Worm (Caenorhabditis elegans) whole organism, L4 larva: ENCODE measurements around the gene K02A2.5.

Source experiments
- F37D6.2 ChIP-seq: sonication (generic microtip); optimal IDR thresholded peaks from 2 replicates; lab custom pipeline; 2016; ENCODE audit warnings: mild to moderate bottlenecking, missing genetic modification characterization, missing compliant biosample characterization
- F44E2.7 ChIP-seq: fragments of 200-800 bp; sonication (Bioruptor generic); IDR thresholded peaks from 2 replicates; pipeline ENCODE4 v2.1.2; 2022; ENCODE audit warnings: missing genetic modification characterization, missing compliant biosample characterization
- T20F7.1 ChIP-seq: fragments of 200-800 bp; sonication (Bioruptor generic); optimal IDR thresholded peaks from 2 replicates; lab custom pipeline; 2018; ENCODE audit warnings: mild to moderate bottlenecking, missing genetic modification characterization, missing compliant biosample characterization
- Y5F2A.4 ChIP-seq: fragments of 200-800 bp; sonication (Bioruptor generic); optimal IDR thresholded peaks from 2 replicates; lab custom pipeline; 2018; ENCODE audit warnings: mild to moderate bottlenecking, missing genetic modification characterization, missing compliant biosample characterization
- aha-1 ChIP-seq: fragments of 150-350 bp; peaks from one replicate; lab custom pipeline; 2014; ENCODE audit warnings: missing biosample characterization, missing genetic modification characterization
- ama-1 ChIP-seq: fragments of 150-350 bp; optimal IDR thresholded peaks from 2 replicates; lab custom pipeline; 2014; ENCODE audit warnings: inconsistent platforms, mixed read lengths
- ceh-62 ChIP-seq: sonication (generic microtip); optimal IDR thresholded peaks from 2 replicates; lab custom pipeline; 2017; ENCODE audit warnings: missing biosample characterization, missing genetic modification characterization
- ctbp-1 ChIP-seq: fragments of 200-800 bp; sonication (Bioruptor generic); IDR thresholded peaks from 2 replicates; pipeline ENCODE4 v1.3.6; 2022; ENCODE audit warnings: missing genetic modification reagents, missing genetic modification characterization, missing compliant biosample characterization
- daf-12 ChIP-seq: fragments of 150-350 bp; optimal IDR thresholded peaks from 2 replicates; lab custom pipeline; 2014; ENCODE audit warnings: missing biosample characterization, missing genetic modification reagents, missing genetic modification characterization
- daf-16 ChIP-seq, 3 experiments: sonication (generic microtip); optimal IDR thresholded peaks; 2 replicates each; lab custom pipeline; 2016 to 2017; ENCODE audit warnings: missing genetic modification characterization in 3 of 3, missing genetic modification reagents in 3 of 3, mild to moderate bottlenecking in 2 of 3, missing compliant biosample characterization in 2 of 3, missing biosample characterization in 1 of 3, moderate library complexity in 1 of 3
- dmd-6 ChIP-seq: fragments of 200-800 bp; sonication (Bioruptor generic); IDR thresholded peaks from 2 replicates; pipeline ENCODE4 v1.3.6; 2022; ENCODE audit warnings: missing genetic modification reagents, missing genetic modification characterization, missing compliant biosample characterization
- duxl-1 ChIP-seq: sonication (generic microtip); optimal IDR thresholded peaks from 2 replicates; lab custom pipeline; 2016; ENCODE audit warnings: mild to moderate bottlenecking, missing genetic modification characterization, moderate library complexity, missing compliant biosample characterization; ENCODE audit not compliant: poor library complexity
- dve-1 ChIP-seq: sonication (generic microtip); optimal IDR thresholded peaks from 2 replicates; lab custom pipeline; 2017; ENCODE audit warnings: antibody characterized with exemption, mild to moderate bottlenecking, missing genetic modification characterization, missing compliant biosample characterization; ENCODE audit not compliant: insufficient read depth
- egl-27 ChIP-seq: sonication (generic microtip); optimal IDR thresholded peaks from 3 replicates; lab custom pipeline; 2017; ENCODE audit warnings: missing biosample characterization, missing genetic modification reagents, missing genetic modification characterization
- fkh-10 ChIP-seq: fragments of 150-350 bp; optimal IDR thresholded peaks from 2 replicates; lab custom pipeline; 2014; ENCODE audit warnings: missing biosample characterization, missing genetic modification reagents, missing genetic modification characterization
- gei-8 ChIP-seq: fragments of 200-800 bp; sonication (Bioruptor generic); optimal IDR thresholded peaks from 2 replicates; lab custom pipeline; 2018; ENCODE audit warnings: mild to moderate bottlenecking, missing genetic modification characterization, missing compliant biosample characterization
- hlh-11 ChIP-seq: fragments of 200-800 bp; sonication (Bioruptor generic); optimal IDR thresholded peaks from 2 replicates; lab custom pipeline; 2018; ENCODE audit warnings: mild to moderate bottlenecking, missing genetic modification characterization, missing compliant biosample characterization
- hlh-30 ChIP-seq: sonication (generic microtip); optimal IDR thresholded peaks from 2 replicates; lab custom pipeline; 2017; ENCODE audit warnings: antibody characterized with exemption, mild to moderate bottlenecking, missing genetic modification characterization, missing compliant biosample characterization; ENCODE audit not compliant: insufficient read depth
- madf-9 ChIP-seq: fragments of 200-800 bp; sonication (Bioruptor generic); conservative IDR thresholded peaks from 2 replicates; pipeline ENCODE4 v1.3.6; 2022; ENCODE audit warnings: missing genetic modification reagents, missing genetic modification characterization, missing compliant biosample characterization
- mdl-1 ChIP-seq, 2 experiments: fragments of 150-350 bp in 1 of 2; sonication (generic microtip) in 1 of 2; optimal IDR thresholded peaks; 2 replicates each; lab custom pipeline; 2014 to 2017; ENCODE audit warnings: missing biosample characterization in 2 of 2, missing genetic modification characterization in 2 of 2
- mxl-3 ChIP-seq: fragments of 200-800 bp; sonication (Bioruptor generic); optimal IDR thresholded peaks from 2 replicates; lab custom pipeline; 2018; ENCODE audit warnings: mild to moderate bottlenecking, missing genetic modification characterization, missing compliant biosample characterization
- nhr-10 ChIP-seq: fragments of 150-350 bp; optimal IDR thresholded peaks from 2 replicates; lab custom pipeline; 2014; ENCODE audit warnings: missing biosample characterization, missing genetic modification characterization
- nhr-28 ChIP-seq: fragments of 150-350 bp; optimal IDR thresholded peaks from 2 replicates; lab custom pipeline; 2014; ENCODE audit warnings: missing biosample characterization, missing genetic modification characterization
- rbr-2 ChIP-seq: sonication (generic microtip); optimal IDR thresholded peaks from 2 replicates; lab custom pipeline; 2016; ENCODE audit warnings: missing genotype, missing genetic modification characterization, missing compliant biosample characterization
- saeg-2 ChIP-seq: fragments of 200-800 bp; sonication (Bioruptor generic); IDR thresholded peaks from 2 replicates; pipeline ENCODE4 v1.3.6; 2022; ENCODE audit warnings: missing genetic modification reagents, missing genetic modification characterization, missing compliant biosample characterization
- set-16 ChIP-seq: fragments of 200-800 bp; sonication (Bioruptor generic); IDR thresholded peaks from 2 replicates; pipeline ENCODE4 v1.3.6; 2022; ENCODE audit warnings: missing genetic modification reagents, missing genetic modification characterization, missing compliant biosample characterization
- snpc-4 ChIP-seq: fragments of 150-350 bp; optimal IDR thresholded peaks from 2 replicates; lab custom pipeline; 2014; ENCODE audit warnings: missing biosample characterization, missing genetic modification characterization
- unc-62 ChIP-seq, 3 experiments: fragments of 150-350 bp in 1 of 3; sonication (generic microtip); optimal IDR thresholded peaks in 2 of 3; peaks in 1 of 3; 1 replicate in 1 of 3; 2 replicates in 2 of 3; lab custom pipeline; 2014 to 2017; ENCODE audit warnings: missing biosample characterization in 3 of 3, missing genetic modification characterization in 3 of 3, missing genetic modification reagents in 3 of 3, missing genotype in 1 of 3
- ztf-11 ChIP-seq: fragments of 150-350 bp; optimal IDR thresholded peaks from 2 replicates; lab custom pipeline; 2014; ENCODE audit warnings: missing biosample characterization, missing genetic modification characterization

The K02A2.5 gene

ce11 chrII:7390335-7390734 is 21.5 kb downstream of the K02A2.5 start:
- TF ChIP-seq hlh-11 (tag; lab: Kevin White, UChicago) (peak; percentile 35), daf-16 (GFP tag; optimal IDR thresholded peaks at IDR 0.05; lab: Kevin White, UChicago) (peak in 1 of 2 experiments; percentile 29), daf-16 (tag; optimal IDR thresholded peaks at IDR 0.05; lab: Kevin White, UChicago) (peak; percentile 13), ctbp-1 (GFP tag; lab: Robert Waterston, UW) (0 out of 2 replicates have a peak, but pooled peaks have one; percentile 44), rbr-2 (tag; lab: Kevin White, UChicago) (peak; percentile 27), gei-8 (GFP tag; lab: Kevin White, UChicago) (no peak), unc-62 (GFP tag; optimal IDR thresholded peaks at IDR 0.05 in 1 of 2; lab: Kevin White, UChicago) (peak in 1 of 2 experiments; percentile 57), unc-62 (tag; optimal IDR thresholded peaks at IDR 0.05; lab: Kevin White, UChicago) (no peak), egl-27 (tag; lab: Kevin White, UChicago) (no peak), mxl-3 (GFP tag; lab: Kevin White, UChicago) (peak; percentile 48), aha-1 (tag; lab: Kevin White, UChicago) (peak; percentile 45), Y5F2A.4 (GFP tag; lab: Kevin White, UChicago) (no peak), mdl-1 (tag; optimal IDR thresholded peaks at IDR 0.05; lab: Kevin White, UChicago) (peak in 1 of 2 experiments; percentile 60), ztf-11 (tag; lab: Kevin White, UChicago) (no peak)

ce11 chrII:7385442-7385841 is 26.4 kb downstream of the K02A2.5 start, which contains the start of gene sre-3:
TSS of gene sre-3 (plus strand) at chrII:7385742.
- TF ChIP-seq aha-1 (tag; lab: Kevin White, UChicago) (peak; percentile 1), duxl-1 (tag; lab: Kevin White, UChicago) (no peak)

- peak; percentile 71 for TF ChIP-seq dve-1 (tag; lab: Kevin White, UChicago)
- peak; percentile 58 for TF ChIP-seq hlh-11 (tag; lab: Kevin White, UChicago)
- TF ChIP-seq hlh-30 (tag; lab: Kevin White, UChicago), result peak; percentile 11
- no peak for TF ChIP-seq rbr-2 (tag; lab: Kevin White, UChicago)
- no peak for TF ChIP-seq nhr-10 (tag; lab: Kevin White, UChicago)
- no peak for TF ChIP-seq F37D6.2 (tag; lab: Kevin White, UChicago)
- no peak for TF ChIP-seq snpc-4 (tag; lab: Kevin White, UChicago)
- peak; percentile 15 for TF ChIP-seq nhr-28
- no peak for TF ChIP-seq saeg-2
- TF ChIP-seq dmd-6 (GFP tag; lab: Robert Waterston, UW), result peak; percentile 77
- no peak for TF ChIP-seq daf-16 (GFP tag; optimal IDR thresholded peaks at IDR 0.05; lab: Kevin White, UChicago)
- TF ChIP-seq daf-16 (tag; optimal IDR thresholded peaks at IDR 0.05; lab: Kevin White, UChicago), result peak; percentile 91
- TF ChIP-seq T20F7.1 (GFP tag; lab: Kevin White, UChicago), result peak; percentile 26
These were observed 29.9 kb downstream of the K02A2.5 start for ce11 chrII:7381947-7382346.

- TF ChIP-seq ama-1 (lab: Kevin White, UChicago), result no peak
- no peak for TF ChIP-seq ceh-62 (tag; lab: Kevin White, UChicago)
- TF ChIP-seq, all 104 proteins: peak for 0
These were observed 30.7 kb downstream of the K02A2.5 start, which contains the start of gene C07D10.5 for ce11 chrII:7381142-7381611. TSS of gene C07D10.5 (plus strand) at chrII:7381561.

ce11 chrII:7379021-7379420 is 32.8 kb downstream of the K02A2.5 start, which contains the start of gene C07D10.6:
TSS of gene C07D10.6 (plus strand) at chrII:7379321.
- TF ChIP-seq daf-12 (tag; lab: Kevin White, UChicago), result no peak
- no peak for TF ChIP-seq Y5F2A.4 (GFP tag; lab: Kevin White, UChicago)
- no peak for TF ChIP-seq rbr-2 (tag; lab: Kevin White, UChicago)
- TF ChIP-seq, all 104 proteins: peak for 0

ce11 chrII:7374980-7375379 is 36.9 kb downstream of the K02A2.5 start, which contains the start of gene F43E2.1:
TSS of gene F43E2.1 (plus strand) at chrII:7375280.
- TF ChIP-seq fkh-10 (GFP tag; lab: Kevin White, UChicago), result no peak
- TF ChIP-seq madf-9 (GFP tag; lab: Robert Waterston, UW), result no peak
- no peak for TF ChIP-seq set-16 (GFP tag; lab: Robert Waterston, UW)
- no peak for TF ChIP-seq F44E2.7 (GFP tag; lab: Robert Waterston, UW)
